Fruit fly (Drosophila melanogaster) whole organism, prepupa: ENCODE measurements around the gene Cpr65Az.

Experiments used
- CG10631 ChIP-seq: fragments of 200-800 bp; sonication (Bioruptor generic); optimal IDR thresholded peaks from 2 replicates; lab custom pipeline; 2016; ENCODE audit warnings: missing biosample characterization, missing genetic modification characterization
- CG10669 ChIP-seq: fragments of 200-800 bp; sonication (Bioruptor generic); optimal IDR thresholded peaks from 3 replicates; lab custom pipeline; 2018; ENCODE audit warnings: missing biosample characterization, mild to moderate bottlenecking, missing genetic modification characterization, moderate library complexity
- CG11294 ChIP-seq: fragments of 200-800 bp; sonication (Bioruptor generic); IDR thresholded peaks from 2 replicates; pipeline ENCODE4 v1.3.6; 2022; ENCODE audit warnings: missing biosample characterization, missing genetic modification characterization
- CG11762 ChIP-seq: fragments of 200-800 bp; sonication (Bioruptor generic); optimal IDR thresholded peaks from 3 replicates; lab custom pipeline; 2016; ENCODE audit warnings: missing biosample characterization, missing genetic modification characterization; ENCODE audit not compliant: insufficient read depth
- CG11902 ChIP-seq: fragments of 200-800 bp; sonication (Bioruptor generic); optimal IDR thresholded peaks from 3 replicates; lab custom pipeline; 2016; ENCODE audit warnings: missing biosample characterization, missing genetic modification characterization
- CG15336 ChIP-seq: fragments of 200-800 bp; sonication (Bioruptor generic); IDR thresholded peaks from 2 replicates; pipeline ENCODE4 v1.3.6; 2022; ENCODE audit warnings: missing biosample characterization, missing genetic modification characterization
- CG1621 ChIP-seq: fragments of 200-800 bp; sonication (Bioruptor generic); optimal IDR thresholded peaks from 3 replicates; lab custom pipeline; 2018; ENCODE audit warnings: missing biosample characterization, mild to moderate bottlenecking, missing genetic modification characterization
- CG3032 ChIP-seq: fragments of 200-800 bp; optimal IDR thresholded peaks from 2 replicates; lab custom pipeline; 2019; ENCODE audit warnings: missing biosample characterization, mild to moderate bottlenecking, missing genetic modification characterization, moderate library complexity
- CG31627 ChIP-seq: fragments of 200-800 bp; sonication (Bioruptor generic); optimal IDR thresholded peaks from 3 replicates; lab custom pipeline; 2016; ENCODE audit warnings: missing biosample characterization, missing genetic modification characterization
- CG34406 ChIP-seq: fragments of 200-800 bp; sonication (Bioruptor generic); optimal IDR thresholded peaks from 3 replicates; lab custom pipeline; 2016; ENCODE audit warnings: missing biosample characterization, missing genetic modification characterization
- CG3919 ChIP-seq: fragments of 200-800 bp; sonication (Bioruptor generic); optimal IDR thresholded peaks from 3 replicates; lab custom pipeline; 2016; ENCODE audit warnings: missing biosample characterization, missing genetic modification characterization
- CG4318 ChIP-seq: fragments of 200-800 bp; sonication (Bioruptor generic); optimal IDR thresholded peaks from 3 replicates; lab custom pipeline; 2017; ENCODE audit warnings: missing biosample characterization, mild to moderate bottlenecking, missing genetic modification characterization
- CG6163 ChIP-seq: fragments of 200-800 bp; sonication (Bioruptor generic); IDR thresholded peaks from 3 replicates; pipeline ENCODE4 v1.3.6; 2022; ENCODE audit warnings: missing biosample characterization, missing genetic modification characterization
- CG6808 ChIP-seq: fragments of 200-800 bp; sonication (Bioruptor generic); optimal IDR thresholded peaks from 3 replicates; lab custom pipeline; 2017; ENCODE audit warnings: missing biosample characterization, missing genetic modification characterization, mild to moderate bottlenecking, moderate library complexity, missing genetic modification reagents
- CG6854 ChIP-seq: fragments of 200-800 bp; sonication (Bioruptor generic); optimal IDR thresholded peaks from 2 replicates; lab custom pipeline; 2017; ENCODE audit warnings: missing biosample characterization, mild to moderate bottlenecking, missing genetic modification characterization
- CG7368 ChIP-seq: fragments of 200-800 bp; sonication (Bioruptor generic); optimal IDR thresholded peaks from 3 replicates; lab custom pipeline; 2016; ENCODE audit warnings: missing biosample characterization, missing genetic modification characterization
- CG8119 ChIP-seq: fragments of 200-800 bp; sonication (Bioruptor generic); IDR thresholded peaks from 3 replicates; pipeline ENCODE4 v1.3.6; 2022; ENCODE audit warnings: missing biosample characterization, missing genetic modification characterization
- CG8319 ChIP-seq: fragments of 200-800 bp; sonication (Bioruptor generic); optimal IDR thresholded peaks from 3 replicates; lab custom pipeline; 2016; ENCODE audit warnings: missing biosample characterization, missing genetic modification characterization
- CG8632 ChIP-seq: fragments of 200-800 bp; sonication (Bioruptor generic); optimal IDR thresholded peaks from 3 replicates; lab custom pipeline; 2016; ENCODE audit warnings: missing biosample characterization, missing genetic modification characterization
- Eip75B ChIP-seq: fragments of 200-800 bp; sonication (Bioruptor generic); optimal IDR thresholded peaks from 3 replicates; lab custom pipeline; 2016; ENCODE audit warnings: missing biosample characterization, missing genetic modification characterization
- Eip78C ChIP-seq: fragments of 200-800 bp; sonication (Bioruptor generic); peaks from one replicate; lab custom pipeline; 2016; ENCODE audit warnings: missing biosample characterization, missing genetic modification characterization
- Eip93F ChIP-seq: fragments of 200-800 bp; sonication (Bioruptor generic); optimal IDR thresholded peaks from 2 replicates; lab custom pipeline; 2016; ENCODE audit warnings: missing biosample characterization, mild to moderate bottlenecking, missing genetic modification characterization
- Ets21C ChIP-seq: fragments of 200-800 bp; sonication (Bioruptor generic); optimal IDR thresholded peaks from 3 replicates; lab custom pipeline; 2016; ENCODE audit warnings: missing biosample characterization, missing genetic modification characterization
- Ets96B ChIP-seq: fragments of 200-800 bp; optimal IDR thresholded peaks from 2 replicates; lab custom pipeline; 2019; ENCODE audit warnings: missing biosample characterization, mild to moderate bottlenecking, missing genetic modification characterization, moderate library complexity
- Gug ChIP-seq: fragments of 200-800 bp; sonication (Bioruptor generic); IDR thresholded peaks from 2 replicates; pipeline ENCODE4 v1.3.6; 2022; ENCODE audit warnings: missing biosample characterization, missing genetic modification characterization
- Hr4 ChIP-seq: fragments of 200-800 bp; sonication (Bioruptor generic); optimal IDR thresholded peaks from 3 replicates; lab custom pipeline; 2016; ENCODE audit warnings: missing biosample characterization, missing genetic modification characterization
- Lpt ChIP-seq: fragments of 200-800 bp; sonication (Bioruptor generic); optimal IDR thresholded peaks from 3 replicates; lab custom pipeline; 2016; ENCODE audit warnings: missing biosample characterization, missing genetic modification characterization
- Met ChIP-seq: fragments of 200-800 bp; sonication (Bioruptor generic); optimal IDR thresholded peaks from 3 replicates; lab custom pipeline; 2016; ENCODE audit warnings: missing biosample characterization, missing genetic modification characterization
- OdsH ChIP-seq: fragments of 200-800 bp; sonication (Bioruptor generic); optimal IDR thresholded peaks from 3 replicates; lab custom pipeline; 2016; ENCODE audit warnings: missing biosample characterization, missing genetic modification characterization
- Smox ChIP-seq: fragments of 200-800 bp; sonication (Bioruptor generic); optimal IDR thresholded peaks from 3 replicates; lab custom pipeline; 2016; ENCODE audit warnings: missing biosample characterization, missing genetic modification characterization
- acj6 ChIP-seq: fragments of 200-800 bp; sonication (Bioruptor generic); optimal IDR thresholded peaks from 3 replicates; lab custom pipeline; 2016; ENCODE audit warnings: missing biosample characterization, missing genetic modification characterization
- dac ChIP-seq: fragments of 200-800 bp; sonication (Bioruptor generic); optimal IDR thresholded peaks from 2 replicates; lab custom pipeline; 2017; ENCODE audit warnings: missing biosample characterization, mild to moderate bottlenecking, missing genetic modification characterization
- dsx ChIP-seq: fragments of 200-800 bp; optimal IDR thresholded peaks from 3 replicates; lab custom pipeline; 2019; ENCODE audit warnings: missing biosample characterization, mild to moderate bottlenecking, missing genetic modification characterization, moderate library complexity; ENCODE audit not compliant: poor library complexity, severe bottlenecking
- eg ChIP-seq: fragments of 200-800 bp; sonication (Bioruptor generic); IDR thresholded peaks from 3 replicates; pipeline ENCODE4 v1.3.6; 2022; ENCODE audit warnings: missing biosample characterization, missing genetic modification characterization
- esn ChIP-seq: fragments of 200-800 bp; sonication (Bioruptor generic); optimal IDR thresholded peaks from 2 replicates; lab custom pipeline; 2016; ENCODE audit warnings: missing biosample characterization, mild to moderate bottlenecking, missing genetic modification characterization, moderate library complexity
- fd59A ChIP-seq: fragments of 200-800 bp; sonication (Bioruptor generic); optimal IDR thresholded peaks from 2 replicates; lab custom pipeline; 2017; ENCODE audit warnings: missing biosample characterization, mild to moderate bottlenecking, missing genetic modification characterization, missing genetic modification reagents
- fd85E ChIP-seq: fragments of 200-800 bp; sonication (Bioruptor generic); optimal IDR thresholded peaks from 3 replicates; lab custom pipeline; 2016; ENCODE audit warnings: missing biosample characterization, missing genetic modification characterization
- lz ChIP-seq: fragments of 200-800 bp; sonication (Bioruptor generic); optimal IDR thresholded peaks from 3 replicates; lab custom pipeline; 2016; ENCODE audit warnings: missing biosample characterization, missing genetic modification characterization
- net ChIP-seq: fragments of 200-800 bp; sonication (Bioruptor generic); optimal IDR thresholded peaks from 3 replicates; lab custom pipeline; 2016; ENCODE audit warnings: missing biosample characterization, missing genetic modification characterization
- pdm3 ChIP-seq: fragments of 200-800 bp; sonication (Bioruptor generic); optimal IDR thresholded peaks from 3 replicates; lab custom pipeline; 2016; ENCODE audit warnings: missing biosample characterization, missing genetic modification characterization
- salr ChIP-seq, 2 experiments: fragments of 200-800 bp; sonication (Bioruptor generic); optimal IDR thresholded peaks; 3 replicates each; lab custom pipeline; 2016 to 2018; ENCODE audit warnings: missing biosample characterization in 2 of 2, missing genetic modification characterization in 2 of 2, mild to moderate bottlenecking in 1 of 2
- spab ChIP-seq: fragments of 200-800 bp; sonication (Bioruptor generic); optimal IDR thresholded peaks from 2 replicates; lab custom pipeline; 2017; ENCODE audit warnings: missing biosample characterization, mild to moderate bottlenecking, missing genetic modification characterization, missing genetic modification reagents
- ss ChIP-seq, 2 experiments: fragments of 200-800 bp; sonication (Bioruptor generic); optimal IDR thresholded peaks; 2 replicates in 1 of 2; 3 replicates in 1 of 2; lab custom pipeline; 2017 to 2018; ENCODE audit warnings: mild to moderate bottlenecking in 2 of 2, missing biosample characterization in 2 of 2, missing genetic modification characterization in 2 of 2, moderate library complexity in 1 of 2
- svp ChIP-seq: fragments of 200-800 bp; sonication (Bioruptor generic); peaks from one replicate; lab custom pipeline; 2016; ENCODE audit warnings: missing biosample characterization, missing genetic modification characterization
- vri ChIP-seq: fragments of 200-800 bp; sonication (Bioruptor generic); optimal IDR thresholded peaks from 3 replicates; lab custom pipeline; 2016; ENCODE audit warnings: missing biosample characterization, mild to moderate bottlenecking, missing genetic modification characterization

Gene Cpr65Az

dm6 chr3L:6188995-6189927 is 28.6 kb downstream of the Cpr65Az start, which contains the start of the genes D19A and CG7386 (continued):
- TF ChIP-seq Gug (GFP tag; lab: Robert Waterston, UW): peak; percentile 42
- no peak for TF ChIP-seq CG7368 (GFP tag; lab: Kevin White, UChicago)
- TF ChIP-seq eg: peak; percentile 53; the same call in 2 of the 3 replicates
- peak; percentile 26 for TF ChIP-seq CG11902 (GFP tag; lab: Kevin White, UChicago)
- peak; percentile 46 for TF ChIP-seq Ets21C (GFP tag; lab: Kevin White, UChicago)
- TF ChIP-seq CG1621 (tag; lab: Kevin White, UChicago): peak; percentile 21
- TF ChIP-seq Ets96B (tag; lab: Kevin White, UChicago): peak; percentile 11
- peak; percentile 66 for TF ChIP-seq CG6163 (GFP tag; lab: Robert Waterston, UW)
- no peak for TF ChIP-seq CG11294 (GFP tag; lab: Robert Waterston, UW)
- TF ChIP-seq CG31627 (GFP tag; lab: Kevin White, UChicago): peak; percentile 69
- no peak for TF ChIP-seq CG6808 (GFP tag; lab: Kevin White, UChicago)
- TF ChIP-seq CG8632 (GFP tag; lab: Kevin White, UChicago): peak; percentile 32
- TF ChIP-seq Lpt (GFP tag; lab: Kevin White, UChicago): peak; percentile 10
- TF ChIP-seq acj6: peak; percentile 42
- TF ChIP-seq pdm3: peak; percentile 69
- TF ChIP-seq CG8319 (GFP tag; lab: Kevin White, UChicago): no peak
- TF ChIP-seq fd85E (GFP tag; lab: Kevin White, UChicago): no peak
- TF ChIP-seq ss (GFP tag; optimal IDR thresholded peaks at IDR 0.05; lab: Kevin White, UChicago): peak; percentile 17 to 35
- peak; percentile 56 for TF ChIP-seq lz (GFP tag; lab: Kevin White, UChicago)
- TF ChIP-seq CG3032: peak; percentile 42
- TF ChIP-seq CG34406 (GFP tag; lab: Kevin White, UChicago): peak; percentile 38
- no peak for TF ChIP-seq CG6854 (GFP tag; lab: Kevin White, UChicago)
- peak; percentile 25 for TF ChIP-seq CG11762 (GFP tag; lab: Kevin White, UChicago)
- no peak for TF ChIP-seq net (GFP tag; lab: Kevin White, UChicago)

- TF ChIP-seq CG10669 (GFP tag; lab: Kevin White, UChicago): peak; percentile 73
- TF ChIP-seq dsx (GFP tag; lab: Kevin White, UChicago): no peak
- TF ChIP-seq CG8319 (GFP tag; lab: Kevin White, UChicago): peak; percentile 68
- peak; percentile 83 for TF ChIP-seq acj6
- TF ChIP-seq CG6163 (GFP tag; lab: Robert Waterston, UW): no peak
- TF ChIP-seq Eip75B: no peak
- peak; percentile 73 for TF ChIP-seq Ets96B (tag; lab: Kevin White, UChicago)
- no peak for TF ChIP-seq CG3919
- no peak for TF ChIP-seq Smox (GFP tag; lab: Kevin White, UChicago)
- TF ChIP-seq ss (GFP tag; optimal IDR thresholded peaks at IDR 0.05; lab: Kevin White, UChicago): no peak
- TF ChIP-seq fd59A (GFP tag; lab: Kevin White, UChicago): peak; percentile 52
- TF ChIP-seq CG6854 (GFP tag; lab: Kevin White, UChicago): no peak
- TF ChIP-seq CG10631 (GFP tag; lab: Kevin White, UChicago): peak; percentile 87
- peak; percentile 35 for TF ChIP-seq dac (GFP tag; lab: Kevin White, UChicago)
- peak; percentile 88 for TF ChIP-seq esn
- peak; percentile 86 for TF ChIP-seq OdsH
- TF ChIP-seq spab (GFP tag; lab: Kevin White, UChicago): no peak
- TF ChIP-seq CG11762 (GFP tag; lab: Kevin White, UChicago): peak; percentile 29
- peak; percentile 23 for TF ChIP-seq Eip93F (GFP tag; lab: Kevin White, UChicago)
- no peak for TF ChIP-seq salr (GFP tag; optimal IDR thresholded peaks at IDR 0.05; lab: Kevin White, UChicago)
- TF ChIP-seq CG15336 (GFP tag; lab: Robert Waterston, UW): peak; percentile 59
- TF ChIP-seq eg: no peak
- TF ChIP-seq lz (GFP tag; lab: Kevin White, UChicago): peak; percentile 86
- TF ChIP-seq vri (GFP tag; lab: Kevin White, UChicago): no peak
- TF ChIP-seq Eip78C (GFP tag; lab: Kevin White, UChicago): no peak
- peak; percentile 84 for TF ChIP-seq CG3032
- no peak for TF ChIP-seq net (GFP tag; lab: Kevin White, UChicago)
- no peak for TF ChIP-seq Hr4 (GFP tag; lab: Kevin White, UChicago)
- no peak; the same call in 1 of the 3 replicates for TF ChIP-seq CG8119 (GFP tag; lab: Robert Waterston, UW)
- TF ChIP-seq CG4318: no peak
- peak; percentile 82 for TF ChIP-seq Met (GFP tag; lab: Kevin White, UChicago)
- no peak for TF ChIP-seq svp (GFP tag; lab: Kevin White, UChicago)
Observed at dm6 chr3L:6192822-6193555, 32.4 kb downstream of the Cpr65Az start, which contains the start of the genes Sf3b6 and Tnpo. Gene Sf3b6, minus strand, starts transcription at chr3L:6193179. Gene Tnpo, plus strand, starts transcription at chr3L:6193480.
